Fruit fly (Drosophila melanogaster) whole organism, embryonic: ENCODE results near the gene goe.

Source experiments
- Adf1 ChIP-seq: fragments of 200-800 bp; sonication (Bioruptor generic); IDR thresholded peaks from 2 replicates; pipeline ENCODE4 v1.3.6; 2022; ENCODE audit warnings: missing biosample characterization, missing genetic modification characterization
- CG14710 ChIP-seq: fragments of 200-800 bp; sonication (Bioruptor generic); optimal IDR thresholded peaks from 3 replicates; lab custom pipeline; 2019; ENCODE audit warnings: missing biosample characterization, mild to moderate bottlenecking, missing genetic modification characterization, moderate library complexity
- CG17186 ChIP-seq: fragments of 200-800 bp; sonication (Bioruptor generic); optimal IDR thresholded peaks from 3 replicates; lab custom pipeline; 2017; ENCODE audit warnings: missing biosample characterization, missing genetic modification reagents, missing genetic modification characterization
- CG2678 ChIP-seq: fragments of 200-800 bp; sonication (Bioruptor generic); optimal IDR thresholded peaks from 3 replicates; lab custom pipeline; 2019; ENCODE audit warnings: missing biosample characterization, mild to moderate bottlenecking, missing genetic modification characterization, moderate library complexity
- CG3281 ChIP-seq: fragments of 200-800 bp; sonication (Bioruptor generic); optimal IDR thresholded peaks from 3 replicates; lab custom pipeline; 2017; ENCODE audit warnings: missing biosample characterization, mild to moderate bottlenecking, missing genetic modification characterization
- CG34376 ChIP-seq: fragments of 200-800 bp; sonication (Bioruptor generic); optimal IDR thresholded peaks from 2 replicates; lab custom pipeline; 2018; ENCODE audit warnings: missing biosample characterization, mild to moderate bottlenecking, missing genetic modification characterization
- CG3726 ChIP-seq: fragments of 200-800 bp; sonication (Bioruptor generic); IDR thresholded peaks from 3 replicates; pipeline ENCODE4, ENCODE4 v1.3.6; 2022; ENCODE audit warnings: missing biosample characterization, missing genetic modification characterization
- CG42726 ChIP-seq: fragments of 200-800 bp; sonication (Bioruptor generic); IDR thresholded peaks from 2 replicates; pipeline ENCODE4 v1.3.6; 2022; ENCODE audit warnings: missing biosample characterization, missing genetic modification characterization; ENCODE audit not compliant: partially characterized antibody
- CG4282 ChIP-seq: fragments of 200-800 bp; sonication (Bioruptor generic); optimal IDR thresholded peaks from 2 replicates; lab custom pipeline; 2016; ENCODE audit warnings: missing biosample characterization, missing genetic modification characterization
- CG4617 ChIP-seq: fragments of 200-800 bp; sonication (Bioruptor generic); optimal IDR thresholded peaks from 3 replicates; lab custom pipeline; 2016; ENCODE audit warnings: missing biosample characterization, missing genetic modification characterization, borderline replicate concordance
- CG7271 ChIP-seq: fragments of 200-800 bp; sonication (Bioruptor generic); optimal IDR thresholded peaks from 2 replicates; lab custom pipeline; 2018; ENCODE audit warnings: missing biosample characterization, mild to moderate bottlenecking, missing genetic modification characterization, moderate library complexity
- CG7556 ChIP-seq: fragments of 200-800 bp; sonication (Bioruptor generic); optimal IDR thresholded peaks from 2 replicates; lab custom pipeline; 2017; ENCODE audit warnings: missing biosample characterization, mild to moderate bottlenecking, missing genetic modification characterization
- CG7745 ChIP-seq: fragments of 200-800 bp; sonication (Bioruptor generic); optimal IDR thresholded peaks from 2 replicates; lab custom pipeline; 2018; ENCODE audit warnings: missing biosample characterization, mild to moderate bottlenecking, missing genetic modification characterization, moderate library complexity
- CG7963 ChIP-seq: fragments of 200-800 bp; sonication (Bioruptor generic); IDR thresholded peaks from 3 replicates; pipeline ENCODE4 v1.3.6; 2022; ENCODE audit warnings: missing biosample characterization, missing genetic modification characterization; ENCODE audit not compliant: partially characterized antibody
- CG7987 ChIP-seq: fragments of 200-800 bp; sonication (Bioruptor generic); optimal IDR thresholded peaks from 2 replicates; lab custom pipeline; 2018; ENCODE audit warnings: missing biosample characterization, mild to moderate bottlenecking, missing genetic modification characterization, moderate library complexity
- CG9727 ChIP-seq: fragments of 200-800 bp; sonication (Bioruptor generic); optimal IDR thresholded peaks from 3 replicates; lab custom pipeline; 2017; ENCODE audit warnings: missing biosample characterization, mild to moderate bottlenecking, missing genetic modification characterization
- CG9797 ChIP-seq: fragments of 200-800 bp; sonication (Bioruptor generic); optimal IDR thresholded peaks from 3 replicates; lab custom pipeline; 2018; ENCODE audit warnings: missing biosample characterization, mild to moderate bottlenecking, missing genetic modification characterization
- Dek ChIP-seq: fragments of 200-800 bp; sonication (Bioruptor generic); optimal IDR thresholded peaks from 3 replicates; lab custom pipeline; 2019; ENCODE audit warnings: missing biosample characterization, mild to moderate bottlenecking, missing genetic modification characterization, moderate library complexity
- Doc3 ChIP-seq: fragments of 200-800 bp; sonication (Bioruptor generic); IDR thresholded peaks from 3 replicates; pipeline ENCODE4 v1.3.6; 2022; ENCODE audit warnings: missing biosample characterization, missing genetic modification characterization; ENCODE audit not compliant: partially characterized antibody
- Elba2 ChIP-seq: fragments of 200-800 bp; sonication (Bioruptor generic); optimal IDR thresholded peaks from 3 replicates; lab custom pipeline; 2016; ENCODE audit warnings: missing biosample characterization, missing genetic modification characterization
- Gsc ChIP-seq: fragments of 200-800 bp; sonication (Bioruptor generic); IDR thresholded peaks from 2 replicates; pipeline ENCODE4 v1.3.6; 2022; ENCODE audit warnings: missing biosample characterization, missing genetic modification characterization
- HmgZ ChIP-seq: fragments of 200-800 bp; sonication (Bioruptor generic); optimal IDR thresholded peaks from 2 replicates; lab custom pipeline; 2018; ENCODE audit warnings: missing biosample characterization, mild to moderate bottlenecking, missing genetic modification characterization
- MESR4 ChIP-seq: fragments of 200-800 bp; sonication (Bioruptor generic); optimal IDR thresholded peaks from 2 replicates; lab custom pipeline; 2018; ENCODE audit warnings: missing biosample characterization, mild to moderate bottlenecking, missing genetic modification characterization, moderate library complexity
- Med ChIP-seq: fragments of 200-800 bp; sonication (Bioruptor generic); peaks from one replicate; lab custom pipeline; 2016; ENCODE audit warnings: missing biosample characterization, missing genetic modification characterization, mild to moderate bottlenecking, inconsistent platforms, moderate library complexity
- Rfx ChIP-seq: fragments of 200-800 bp; sonication (Bioruptor generic); IDR thresholded peaks from 2 replicates; pipeline ENCODE4 v1.3.6; 2022; ENCODE audit warnings: missing biosample characterization, missing genetic modification characterization
- Usf ChIP-seq: fragments of 200-800 bp; sonication (Bioruptor generic); optimal IDR thresholded peaks from 2 replicates; lab custom pipeline; 2017; ENCODE audit warnings: missing genotype, missing biosample characterization, missing genetic modification characterization
- Xbp1 ChIP-seq: fragments of 200-800 bp; sonication (Bioruptor generic); optimal IDR thresholded peaks from 3 replicates; lab custom pipeline; 2016; ENCODE audit warnings: missing biosample characterization, mild to moderate bottlenecking, missing genetic modification characterization
- ac ChIP-seq: fragments of 200-800 bp; sonication (Bioruptor generic); optimal IDR thresholded peaks from 3 replicates; lab custom pipeline; 2017; ENCODE audit warnings: missing biosample characterization, mild to moderate bottlenecking, missing genetic modification characterization
- amos ChIP-seq: fragments of 200-800 bp; sonication (Bioruptor generic); IDR thresholded peaks from 2 replicates; pipeline ENCODE4 v1.3.6; 2022; ENCODE audit warnings: missing biosample characterization, missing genetic modification characterization; ENCODE audit not compliant: partially characterized antibody
- ase ChIP-seq: fragments of 200-800 bp; sonication (Bioruptor generic); IDR thresholded peaks from 3 replicates; pipeline ENCODE4 v1.3.6; 2022; ENCODE audit warnings: missing biosample characterization, missing genetic modification characterization
- az2 ChIP-seq: fragments of 200-800 bp; sonication (Bioruptor generic); optimal IDR thresholded peaks from 3 replicates; lab custom pipeline; 2016; ENCODE audit warnings: missing biosample characterization, missing genetic modification characterization
- cwo ChIP-seq: fragments of 200-800 bp; sonication (Bioruptor generic); optimal IDR thresholded peaks from 3 replicates; lab custom pipeline; 2017; ENCODE audit warnings: missing biosample characterization, missing genetic modification characterization, mild to moderate bottlenecking, moderate library complexity, missing genetic modification reagents
- en ChIP-seq: fragments of 200-800 bp; sonication (Bioruptor generic); optimal IDR thresholded peaks from 2 replicates; lab custom pipeline; 2016; ENCODE audit warnings: missing biosample characterization, missing genetic modification characterization
- fd3F ChIP-seq: fragments of 200-800 bp; sonication (Bioruptor generic); optimal IDR thresholded peaks from 2 replicates; lab custom pipeline; 2018; ENCODE audit warnings: missing biosample characterization, mild to moderate bottlenecking, missing genetic modification characterization, moderate library complexity
- gfzf ChIP-seq: fragments of 200-800 bp; sonication (Bioruptor generic); optimal IDR thresholded peaks from 2 replicates; lab custom pipeline; 2016; ENCODE audit warnings: missing biosample characterization, mild to moderate bottlenecking, missing genetic modification characterization, moderate library complexity
- hbn ChIP-seq: fragments of 200-800 bp; sonication (Bioruptor generic); IDR thresholded peaks from 2 replicates; pipeline ENCODE4 v1.3.6; 2022; ENCODE audit warnings: missing biosample characterization, missing genetic modification characterization; ENCODE audit not compliant: partially characterized antibody
- kay ChIP-seq: fragments of 200-800 bp; sonication (Bioruptor generic); optimal IDR thresholded peaks from 2 replicates; lab custom pipeline; 2016; ENCODE audit warnings: missing biosample characterization, missing genetic modification characterization
- mld ChIP-seq: fragments of 200-800 bp; sonication (Bioruptor generic); IDR thresholded peaks from 3 replicates; pipeline ENCODE4 v1.3.6; 2022; ENCODE audit warnings: missing biosample characterization, missing genetic modification characterization; ENCODE audit not compliant: partially characterized antibody
- pan ChIP-seq, 4 experiments: fragments of >200 bp in 3 of 4; fragments of 200-800 bp in 1 of 4; sonication (Bioruptor generic) in 1 of 4; optimal IDR thresholded peaks in 3 of 4; IDR thresholded peaks in 1 of 4; 2 replicates each; pipeline versions ENCODE4 v1.3.6 to Lab custom; 2017 to 2022; ENCODE audit warnings: missing biosample characterization in 2 of 4, missing genetic modification characterization in 2 of 4, mixed read lengths in 1 of 4
- pho ChIP-seq: fragments of 200-800 bp; sonication (Bioruptor generic); optimal IDR thresholded peaks from 2 replicates; lab custom pipeline; 2016; ENCODE audit warnings: missing biosample characterization, missing genetic modification characterization
- pros ChIP-seq: fragments of 200-800 bp; sonication (Bioruptor generic); optimal IDR thresholded peaks from 3 replicates; lab custom pipeline; 2019; ENCODE audit warnings: missing biosample characterization, mild to moderate bottlenecking, missing genetic modification characterization, moderate library complexity
- repo ChIP-seq: fragments of 200-800 bp; sonication (Bioruptor generic); optimal IDR thresholded peaks from 2 replicates; lab custom pipeline; 2016; ENCODE audit warnings: missing biosample characterization, missing genetic modification characterization
- run ChIP-seq: fragments of 200-800 bp; sonication (Bioruptor generic); optimal IDR thresholded peaks from 3 replicates; lab custom pipeline; 2018; ENCODE audit warnings: missing biosample characterization, mild to moderate bottlenecking, missing genetic modification characterization
- shn ChIP-seq: fragments of 200-800 bp; sonication (Bioruptor generic); optimal IDR thresholded peaks from 3 replicates; lab custom pipeline; 2016; ENCODE audit warnings: missing biosample characterization, missing genetic modification characterization
- tap ChIP-seq: fragments of 200-800 bp; optimal IDR thresholded peaks from 3 replicates; lab custom pipeline; 2019; ENCODE audit warnings: missing biosample characterization, mild to moderate bottlenecking, missing genetic modification characterization, moderate library complexity
- tio ChIP-seq: fragments of 200-800 bp; sonication (Bioruptor generic); optimal IDR thresholded peaks from 2 replicates; lab custom pipeline; 2017; ENCODE audit warnings: missing biosample characterization, missing genetic modification characterization, inconsistent platforms
- zen ChIP-seq: fragments of 200-800 bp; sonication (Bioruptor generic); optimal IDR thresholded peaks from 3 replicates; lab custom pipeline; 2018; ENCODE audit warnings: missing biosample characterization, mild to moderate bottlenecking, missing genetic modification characterization, moderate library complexity
- zfh1 ChIP-seq: fragments of 200-800 bp; sonication (Bioruptor generic); IDR thresholded peaks from 3 replicates; pipeline ENCODE4 v1.3.6; 2022; ENCODE audit warnings: missing biosample characterization, missing genetic modification characterization

Gene goe

dm6 chrX:16782175-16782916, 30.6 kb upstream of the goe start (continued):
- no peak; the same call in 1 of the 2 replicates for TF ChIP-seq amos (GFP tag; lab: Robert Waterston, UW)
- TF ChIP-seq Gsc (GFP tag; lab: Robert Waterston, UW): no peak
- no peak for TF ChIP-seq Doc3
- peak; percentile 58 for TF ChIP-seq CG2678
- peak; percentile 71 for TF ChIP-seq Rfx (GFP tag; lab: Robert Waterston, UW)
- TF ChIP-seq repo (GFP tag; lab: Kevin White, UChicago): peak; percentile 21
- TF ChIP-seq CG3726: no peak
- TF ChIP-seq ase (GFP tag; lab: Robert Waterston, UW): peak; percentile 30; the same call in 1 of the 3 replicates
- no peak for TF ChIP-seq gfzf
- no peak for TF ChIP-seq CG7271
- TF ChIP-seq kay (GFP tag; lab: Kevin White, UChicago): peak; percentile 4
- TF ChIP-seq CG7745 (tag; lab: Kevin White, UChicago): no peak
- TF ChIP-seq en (GFP tag; lab: Kevin White, UChicago): no peak
- TF ChIP-seq CG4617 (GFP tag; lab: Kevin White, UChicago): no peak
- TF ChIP-seq zfh1 (GFP tag; lab: Robert Waterston, UW): peak; percentile 41; the same call in 1 of the 3 replicates
- no peak for TF ChIP-seq MESR4 (GFP tag; lab: Kevin White, UChicago)
- no peak for TF ChIP-seq pan (optimal IDR thresholded peaks at IDR 0.05; lab: Kevin White, UChicago)
- peak in 1 of 2 experiments; percentile 72 for TF ChIP-seq pan (GFP tag; optimal IDR thresholded peaks at IDR 0.05 in 1 of 2, IDR thresholded peaks at IDR 0.05 in 1 of 2)
- no peak for TF ChIP-seq pros (GFP tag; lab: Kevin White, UChicago)
- TF ChIP-seq CG7556: peak; percentile 41
- TF ChIP-seq Usf (GFP tag; lab: Kevin White, UChicago): no peak
- TF ChIP-seq CG17186 (GFP tag; lab: Kevin White, UChicago): no peak
- no peak for TF ChIP-seq fd3F (GFP tag; lab: Kevin White, UChicago)
- no peak for TF ChIP-seq CG42726 (GFP tag; lab: Robert Waterston, UW)
- TF ChIP-seq ac (GFP tag; lab: Kevin White, UChicago): no peak
- TF ChIP-seq CG4282 (GFP tag; lab: Kevin White, UChicago): no peak
- peak; percentile 23 for TF ChIP-seq CG14710
- no peak for TF ChIP-seq CG7963 (GFP tag; lab: Robert Waterston, UW)
- TF ChIP-seq HmgZ (tag; lab: Kevin White, UChicago): no peak
- TF ChIP-seq cwo (GFP tag; lab: Kevin White, UChicago): peak; percentile 44
- no peak for TF ChIP-seq hbn (GFP tag; lab: Robert Waterston, UW)
- TF ChIP-seq CG9727: peak; percentile 46
- TF ChIP-seq pho: peak; percentile 39
- TF ChIP-seq Adf1 (GFP tag; lab: Robert Waterston, UW): no peak
- TF ChIP-seq Med: peak; percentile 87
- no peak for TF ChIP-seq tio (GFP tag; lab: Kevin White, UChicago)
- peak; percentile 56 for TF ChIP-seq az2 (GFP tag; lab: Kevin White, UChicago)
- TF ChIP-seq CG9797 (GFP tag; lab: Kevin White, UChicago): no peak
- TF ChIP-seq zen (tag; lab: Kevin White, UChicago): no peak
- no peak for TF ChIP-seq CG7987 (GFP tag; lab: Kevin White, UChicago)
- TF ChIP-seq Elba2 (GFP tag; lab: Kevin White, UChicago): no peak
- TF ChIP-seq mld (GFP tag; lab: Robert Waterston, UW): no peak; the same call in 2 of the 3 replicates
- no peak for TF ChIP-seq Dek (tag; lab: Kevin White, UChicago)
- TF ChIP-seq tap (tag; lab: Kevin White, UChicago): peak; percentile 4
- TF ChIP-seq shn (GFP tag; lab: Kevin White, UChicago): peak; percentile 30
- peak; percentile 63 for TF ChIP-seq Xbp1
- TF ChIP-seq run: peak; percentile 37
- peak; percentile 44 for TF ChIP-seq CG3281
- TF ChIP-seq CG34376: peak; percentile 32
